Fruit fly (Drosophila melanogaster) whole organism, larva: ENCODE data around the gene CG13248.
A peak's percentile ranks its signal among the peaks of the same experiment; 100 is the strongest.

Experiments used
- noc ChIP-seq: fragments of 200-800 bp; sonication (Bioruptor generic); optimal IDR thresholded peaks from 3 replicates; lab custom pipeline; 2019; ENCODE audit warnings: missing biosample characterization, mild to moderate bottlenecking, missing genetic modification characterization, moderate library complexity

CG13248 gene

DNA sequence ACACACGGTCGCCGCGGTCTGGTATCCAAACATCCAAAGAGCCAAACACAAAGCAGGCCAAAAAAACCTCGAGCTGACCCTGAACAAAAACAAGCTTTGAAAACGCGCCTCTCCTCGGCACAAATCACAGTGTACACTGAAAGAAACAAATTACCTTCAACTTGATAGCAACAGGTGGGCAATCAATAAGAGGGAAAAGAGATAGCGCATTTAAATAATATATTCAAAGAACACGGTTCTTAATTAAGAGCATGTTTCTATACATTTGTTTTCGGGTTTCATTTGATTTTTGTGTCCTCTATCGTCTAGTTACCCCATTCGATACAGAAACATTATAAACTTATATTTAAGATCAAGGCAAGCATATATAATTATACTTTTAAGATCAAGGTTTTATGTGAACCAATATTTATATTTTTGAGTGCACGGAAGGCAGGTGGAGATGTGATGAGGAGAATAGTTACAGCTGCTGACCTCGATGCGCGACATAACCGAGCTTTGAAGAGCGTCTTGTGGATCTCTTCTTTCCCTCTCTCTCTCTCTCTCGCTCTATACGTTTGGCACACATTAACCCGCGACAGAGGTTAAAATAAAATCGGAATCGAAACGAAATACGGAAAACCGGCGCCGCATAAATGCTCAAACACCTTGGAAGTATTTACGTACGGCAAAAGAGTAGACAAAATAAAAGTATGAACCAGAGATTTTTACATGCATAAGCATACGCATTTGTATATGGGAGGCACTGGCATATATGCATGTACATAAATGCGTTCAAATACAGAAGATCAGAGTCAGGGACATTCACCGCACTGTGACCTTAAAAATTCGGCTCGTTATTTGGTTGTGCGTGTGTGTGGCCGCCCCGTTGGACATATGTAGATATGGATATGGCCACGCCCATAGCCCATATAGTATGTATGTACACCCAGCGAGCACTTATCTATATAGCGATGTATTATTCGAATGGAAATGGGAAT, 11.8 kb downstream of the CG13248 start:
- TF ChIP-seq noc (tag; lab: Kevin White, UChicago): peak; percentile 75

DNA sequence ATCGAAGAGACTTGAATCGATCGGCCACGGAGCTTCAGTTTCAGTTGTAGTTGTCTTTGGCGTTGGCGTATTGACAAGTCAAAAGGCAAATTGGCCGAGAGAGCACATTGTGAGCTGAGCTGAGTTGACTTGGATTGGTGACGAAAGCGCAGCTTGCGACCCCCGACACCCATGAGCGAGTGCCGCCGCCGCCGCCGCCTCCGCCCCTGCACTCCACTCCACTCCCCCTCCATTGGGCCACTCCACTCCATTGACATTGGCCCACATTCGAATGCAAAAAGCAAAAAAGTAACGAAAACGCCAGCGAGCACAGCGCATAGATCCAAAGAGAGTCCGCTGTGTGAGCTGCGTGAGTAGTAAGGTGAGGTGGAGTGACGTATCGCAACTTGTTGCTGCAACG, 12.6 kb downstream of the CG13248 start:
- no peak for TF ChIP-seq noc (tag; lab: Kevin White, UChicago)

DNA sequence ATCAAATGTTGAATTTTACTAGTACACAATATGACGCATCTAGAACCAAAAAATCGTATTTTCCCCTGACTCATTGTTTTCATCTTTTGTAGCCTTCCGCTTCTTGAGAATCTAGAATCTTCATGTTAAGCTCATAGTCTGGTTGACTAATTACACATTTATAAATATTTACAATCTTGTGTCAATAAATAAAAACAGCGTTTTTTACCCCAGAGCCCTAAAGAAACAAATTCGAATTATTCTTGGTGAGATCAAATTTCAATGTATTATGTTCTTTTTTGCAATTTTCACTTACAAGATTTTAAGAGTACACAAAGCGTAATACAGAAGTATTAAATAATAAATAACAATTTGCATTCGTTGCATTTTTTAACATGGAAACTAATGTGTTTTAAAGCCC, 14.3 kb downstream of the CG13248 start:
- TF ChIP-seq noc (tag; lab: Kevin White, UChicago): no peak

DNA sequence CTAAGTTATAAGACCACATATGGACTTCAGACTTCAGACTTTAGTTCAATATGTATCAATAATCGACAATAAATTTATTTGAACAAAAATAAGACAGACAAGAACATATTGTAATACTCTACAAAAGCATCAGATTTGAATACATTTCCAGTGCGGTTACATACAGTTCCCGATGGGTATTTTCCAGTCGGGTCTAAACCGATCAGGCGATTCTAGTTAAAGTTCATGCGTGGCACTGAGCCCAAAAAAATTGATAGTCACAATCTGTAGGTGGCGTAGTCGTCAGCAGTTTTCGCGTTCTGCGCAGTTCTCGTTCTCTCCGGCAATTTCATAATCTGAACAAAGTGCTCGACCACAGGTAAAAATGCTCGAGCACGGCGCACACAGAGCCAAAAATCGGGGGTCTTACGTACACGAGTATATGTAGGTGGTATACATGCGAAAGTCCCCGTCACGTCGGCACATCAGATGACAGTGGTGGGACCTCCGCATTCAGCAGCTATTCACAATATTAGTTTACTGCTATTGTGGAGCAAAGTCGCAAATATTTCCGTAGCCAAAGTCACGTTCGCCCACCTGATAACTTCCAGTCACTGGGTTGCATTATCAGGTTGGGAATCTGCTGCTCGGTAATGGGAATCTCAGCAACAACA, 15.0 kb downstream of the CG13248 start:
- TF ChIP-seq noc (tag; lab: Kevin White, UChicago): peak; percentile 93

DNA sequence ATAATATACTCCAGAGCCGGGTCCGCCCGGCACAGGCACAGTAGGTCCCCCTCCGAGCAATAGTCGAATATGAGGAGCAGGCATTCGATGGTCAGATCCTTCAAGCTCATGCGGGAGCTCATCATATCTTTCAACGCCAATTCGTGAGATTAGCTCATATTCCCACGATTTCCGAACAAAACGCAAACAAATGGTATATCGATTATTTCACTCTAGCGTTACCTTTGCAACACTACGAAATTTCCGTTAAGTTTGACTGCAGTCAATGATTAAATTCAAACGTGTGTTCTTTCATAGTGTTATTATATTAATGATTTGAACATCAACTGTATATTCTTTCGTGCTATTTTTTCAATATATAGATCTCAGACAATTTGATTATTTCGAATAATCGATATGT, 17.0 kb downstream of the CG13248 start, which contains the start of gene CG33969:
Gene CG33969 (minus strand): TSS at position 197 of the 400 bp plus-strand sequence.
- no peak for TF ChIP-seq noc (tag; lab: Kevin White, UChicago)

DNA sequence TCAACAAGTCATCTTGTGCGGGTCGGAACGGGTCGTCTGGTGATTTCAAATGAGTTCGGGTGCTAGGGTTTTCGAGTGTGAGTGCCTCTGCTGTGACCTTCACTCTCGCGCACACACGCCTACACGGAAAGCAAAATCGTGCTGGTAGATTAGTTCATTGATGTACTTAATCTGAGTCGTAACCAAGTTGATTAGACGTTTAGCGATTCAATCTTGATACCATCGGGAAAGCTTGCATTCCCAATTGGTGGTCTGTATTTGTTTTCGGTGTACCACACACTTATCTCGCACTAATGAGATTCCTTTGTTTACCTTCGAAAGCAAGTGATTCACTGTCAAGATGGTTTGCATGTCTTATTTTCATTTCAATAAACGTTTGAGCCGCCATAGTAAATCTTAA, 21.4 kb downstream of the CG13248 start:
- TF ChIP-seq noc (tag; lab: Kevin White, UChicago): peak; percentile 58

DNA sequence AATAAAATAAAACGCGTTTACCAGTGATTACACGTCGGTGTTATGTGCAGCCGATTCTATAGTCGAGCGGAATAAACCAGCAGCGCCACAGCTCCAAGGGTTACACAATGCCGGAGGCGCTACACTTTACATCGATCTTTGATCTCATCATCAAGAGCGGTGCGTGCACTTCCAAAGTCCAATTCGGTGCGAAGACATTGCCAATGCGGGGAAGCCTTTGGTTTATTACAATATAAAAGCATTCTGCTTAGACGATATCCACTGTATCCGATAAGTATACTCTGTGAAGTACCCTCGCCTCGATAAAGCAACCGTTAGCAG, 22.6 kb downstream of the CG13248 start:
- TF ChIP-seq noc (tag; lab: Kevin White, UChicago): no peak

DNA sequence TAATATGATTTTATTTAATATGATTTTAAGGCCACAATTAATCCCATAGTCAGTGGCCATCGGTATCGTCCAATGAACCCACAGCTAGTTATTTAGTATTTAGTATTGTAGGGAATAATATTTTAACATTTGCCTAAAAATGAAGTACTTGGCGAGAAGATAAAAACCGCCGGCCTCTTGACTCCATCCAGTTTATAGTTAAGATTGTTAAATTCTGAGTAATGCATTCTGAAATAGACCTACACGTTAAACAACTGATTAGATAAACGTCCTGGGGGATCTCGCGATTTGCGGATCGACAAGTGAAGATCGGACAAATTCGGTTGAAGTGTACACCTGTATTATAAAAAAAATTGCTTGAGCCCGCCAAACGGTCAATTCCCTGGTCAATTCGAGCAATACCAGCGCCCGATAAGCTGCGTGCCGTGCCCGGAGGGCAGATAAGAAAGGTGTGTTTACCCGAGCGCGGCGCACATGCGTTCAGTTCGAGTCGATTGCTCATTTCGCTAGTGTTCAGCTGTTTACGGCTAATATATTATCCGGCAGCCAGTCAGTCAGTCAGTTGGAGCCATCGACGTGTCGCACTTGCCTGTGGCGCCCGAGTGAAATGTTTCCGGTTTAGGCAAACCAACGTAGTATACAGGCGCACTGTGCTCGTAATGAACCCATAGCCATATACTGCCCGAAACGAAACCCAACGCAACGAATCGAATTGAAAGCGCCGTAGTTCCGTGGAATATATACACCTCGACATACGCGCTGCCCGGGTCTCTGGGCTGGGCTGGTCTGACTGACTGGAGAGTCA, 23.1 kb downstream of the CG13248 start:
- peak; percentile 53 for TF ChIP-seq noc (tag; lab: Kevin White, UChicago)

DNA sequence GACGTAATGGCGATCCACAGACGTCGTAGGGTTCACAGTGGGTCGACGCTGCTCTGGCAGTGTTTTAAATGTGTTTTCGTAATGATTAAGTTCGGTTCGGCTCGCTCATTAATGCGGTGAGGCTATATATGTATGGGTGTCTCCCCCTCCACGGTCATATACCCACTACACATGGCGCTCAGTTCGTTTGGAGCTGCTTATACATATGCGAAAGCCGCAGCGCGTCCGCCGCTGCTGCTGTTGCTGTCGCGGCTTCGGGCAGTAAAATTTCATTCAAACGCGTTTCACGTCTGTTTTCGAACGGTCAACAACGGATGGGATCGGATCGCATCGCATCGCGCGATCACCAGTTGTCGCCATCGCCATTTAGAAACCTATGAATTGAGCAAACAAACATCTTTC, 24.4 kb downstream of the CG13248 start:
- peak; percentile 3 for TF ChIP-seq noc (tag; lab: Kevin White, UChicago)

DNA sequence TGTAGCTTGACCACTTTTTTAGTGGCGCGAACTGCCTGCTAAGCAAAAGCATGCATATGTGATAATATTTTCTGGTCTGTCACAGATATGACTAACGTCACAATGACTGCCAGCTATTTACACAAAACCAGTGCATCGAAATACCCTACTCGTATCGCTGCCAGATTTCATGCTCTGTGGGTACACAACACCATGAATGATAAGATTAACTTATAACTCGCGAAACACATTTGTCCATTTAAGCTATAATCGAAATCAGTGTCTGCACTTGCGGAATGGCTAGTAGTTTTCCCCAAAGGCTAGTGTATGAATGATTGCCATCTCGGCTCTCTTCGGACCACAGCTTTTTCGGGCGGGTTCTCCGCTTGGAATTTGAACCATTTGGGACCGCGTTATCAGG, 25.0 kb downstream of the CG13248 start:
- peak; percentile 40 for TF ChIP-seq noc (tag; lab: Kevin White, UChicago)

DNA sequence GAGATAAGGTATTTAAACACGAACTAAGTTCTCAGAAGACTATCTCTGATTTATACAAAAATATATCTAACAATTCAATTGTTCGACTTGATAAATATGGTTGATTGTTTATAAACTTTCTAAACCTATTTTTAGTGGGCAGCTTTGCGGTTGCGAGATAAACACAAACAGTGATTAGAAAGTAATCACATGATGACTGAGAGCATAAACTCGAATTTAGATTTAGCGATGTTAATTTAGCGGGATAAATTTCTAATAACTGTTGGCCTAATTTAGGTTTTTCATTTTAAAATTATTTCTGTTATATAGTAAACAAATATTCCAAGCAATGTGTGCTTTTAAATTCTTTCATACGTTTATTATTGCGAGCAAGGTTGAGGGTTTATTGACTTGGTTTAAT, 25.4 kb downstream of the CG13248 start:
- no peak for TF ChIP-seq noc (tag; lab: Kevin White, UChicago)

DNA sequence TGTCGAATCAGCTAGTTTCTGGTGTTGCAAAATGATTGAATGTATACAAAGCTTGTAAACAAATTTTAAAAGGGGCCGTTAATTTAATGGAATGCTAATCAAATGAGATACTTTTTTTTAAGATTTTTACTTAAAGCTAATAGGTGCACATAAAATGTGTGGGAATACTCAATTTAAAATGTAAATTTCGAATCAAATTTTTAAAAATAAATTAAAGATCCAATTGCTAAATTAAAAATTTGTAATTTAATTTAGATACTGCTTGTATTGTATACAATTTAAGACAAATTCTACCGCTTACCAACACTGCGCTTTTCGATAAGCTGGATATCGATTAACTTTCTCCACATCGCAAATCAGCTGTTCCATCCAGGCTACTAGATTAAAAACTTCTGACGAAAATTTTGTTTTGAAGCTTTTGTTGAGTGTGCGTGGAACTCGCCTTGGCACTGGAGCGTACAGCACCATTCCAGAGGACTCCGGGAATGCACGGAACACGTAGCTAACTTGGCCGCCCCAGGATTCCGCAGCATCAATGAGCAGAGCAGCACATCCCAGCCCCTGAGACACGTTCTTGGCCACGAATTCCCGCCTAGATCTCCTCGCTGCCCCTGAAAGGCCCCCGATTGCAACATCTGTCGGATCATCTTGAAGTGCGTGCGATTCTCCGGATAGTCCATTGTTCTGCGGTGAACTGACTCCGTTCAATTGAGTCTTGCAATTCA, 26.1 kb downstream of the CG13248 start, which contains the start of the genes CG5498 and fbl:
Gene CG5498 (minus strand): TSS at position 24 of the 725 bp plus-strand sequence.
Gene fbl (plus strand): TSS at position 344 of the 725 bp plus-strand sequence.
- TF ChIP-seq noc (tag; lab: Kevin White, UChicago): peak; percentile 81

DNA sequence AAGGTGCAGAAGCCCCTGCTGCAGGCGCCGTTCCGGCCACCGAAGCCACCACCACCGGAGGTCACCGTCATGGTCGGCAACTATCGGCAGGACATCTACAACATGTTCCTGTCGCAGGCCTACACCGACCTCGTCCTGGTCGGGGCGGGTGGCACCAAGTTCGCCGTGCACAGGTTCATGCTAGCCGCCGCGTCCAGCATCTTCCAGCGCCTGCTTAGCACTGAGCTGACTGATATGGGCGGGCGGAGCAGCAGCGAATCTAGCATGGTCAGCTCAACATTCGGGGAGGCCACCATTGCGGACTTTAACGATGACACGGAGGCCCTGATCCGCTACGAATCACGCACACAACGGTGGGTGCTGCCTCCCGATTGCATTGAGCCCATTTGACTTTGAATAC, 30.9 kb downstream of the CG13248 start:
- TF ChIP-seq noc (tag; lab: Kevin White, UChicago): no peak

DNA sequence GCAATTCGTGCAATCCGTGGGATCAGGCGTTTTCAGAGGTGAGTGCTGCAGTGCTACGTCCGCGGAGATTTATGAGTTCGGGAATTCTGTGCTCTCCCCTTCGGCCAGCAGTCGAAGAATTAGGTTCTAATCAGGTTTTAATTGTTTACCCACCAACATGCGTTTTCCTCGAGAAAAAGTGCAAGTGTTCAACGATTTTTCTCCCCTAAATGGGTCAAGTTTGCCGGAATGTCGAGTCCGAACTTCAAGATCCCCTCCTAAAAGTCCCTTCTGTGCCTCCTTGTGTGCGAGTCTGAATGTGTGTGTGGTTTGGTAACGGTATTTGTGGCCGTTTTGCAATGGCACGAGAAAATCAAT, 33.8 kb downstream of the CG13248 start:
- no peak for TF ChIP-seq noc (tag; lab: Kevin White, UChicago)
